Worm (Caenorhabditis elegans) whole organism, young adult: ENCODE results near the gene clec-182.
A peak's percentile ranks its signal among the peaks of the same experiment; 100 is the strongest.

Experiments used
- B0035.1 ChIP-seq: sonication (generic microtip); optimal IDR thresholded peaks from 2 replicates; lab custom pipeline; 2016; ENCODE audit warnings: missing genetic modification characterization, mild to moderate bottlenecking, missing compliant biosample characterization, missing genotype, missing genetic modification reagents
- F22D6.2 ChIP-seq: sonication (generic microtip); optimal IDR thresholded peaks from 2 replicates; lab custom pipeline; 2016; ENCODE audit warnings: mild to moderate bottlenecking, missing genetic modification characterization, missing compliant biosample characterization
- F33H1.4 ChIP-seq: fragments of 200-800 bp; sonication (Bioruptor generic); IDR thresholded peaks from 2 replicates; pipeline ENCODE4 v1.3.6; 2022; ENCODE audit warnings: missing genetic modification reagents, missing genetic modification characterization, missing compliant biosample characterization
- F52B5.7 ChIP-seq: sonication (generic microtip); optimal IDR thresholded peaks from 2 replicates; lab custom pipeline; 2016; ENCODE audit warnings: mild to moderate bottlenecking, missing genetic modification characterization, missing compliant biosample characterization
- K12H6.12 ChIP-seq: fragments of 200-800 bp; sonication (Bioruptor generic); optimal IDR thresholded peaks from 2 replicates; lab custom pipeline; 2018; ENCODE audit warnings: mild to moderate bottlenecking, missing genetic modification characterization, missing compliant biosample characterization
- T07F8.4 ChIP-seq: sonication (generic microtip); optimal IDR thresholded peaks from 2 replicates; lab custom pipeline; 2016; ENCODE audit warnings: mild to moderate bottlenecking, missing genetic modification characterization, moderate library complexity, missing compliant biosample characterization
- Y56A3A.18 ChIP-seq: fragments of 200-800 bp; sonication (Bioruptor generic); IDR thresholded peaks from 2 replicates; pipeline ENCODE4 v1.3.6; 2022; ENCODE audit warnings: missing genetic modification reagents, missing genetic modification characterization, missing compliant biosample characterization
- Y67H2A.10 ChIP-seq: fragments of 200-800 bp; sonication (Bioruptor generic); conservative IDR thresholded peaks from 2 replicates; pipeline ENCODE4 v1.3.6; 2022; ENCODE audit warnings: missing genetic modification reagents, missing genetic modification characterization, missing compliant biosample characterization
- Y79H2A.3 ChIP-seq: fragments of 200-800 bp; sonication (Bioruptor generic); conservative IDR thresholded peaks from 2 replicates; pipeline ENCODE4 v1.3.6; 2022; ENCODE audit warnings: missing genetic modification reagents, missing genetic modification characterization, missing compliant biosample characterization
- ama-1 ChIP-seq, 3 experiments: fragments of 150-350 bp in 1 of 3; sonication (generic microtip) in 2 of 3; optimal IDR thresholded peaks; 2 replicates each; lab custom pipeline; 2014 to 2018; ENCODE audit warnings: missing biosample characterization in 2 of 3, missing genetic modification characterization in 2 of 3, missing genetic modification reagents in 2 of 3
- aptf-2 ChIP-seq: fragments of 200-800 bp; sonication (Bioruptor generic); conservative IDR thresholded peaks from 2 replicates; pipeline ENCODE4 v1.3.6; 2022; ENCODE audit warnings: missing genetic modification reagents, missing genetic modification characterization, missing compliant biosample characterization
- aptf-3 ChIP-seq: fragments of 200-800 bp; sonication (Bioruptor generic); IDR thresholded peaks from 2 replicates; pipeline ENCODE4 v1.3.6; 2022; ENCODE audit warnings: missing genetic modification characterization, missing compliant biosample characterization
- atf-7 ChIP-seq: sonication (generic microtip); optimal IDR thresholded peaks from 2 replicates; lab custom pipeline; 2017; ENCODE audit warnings: mild to moderate bottlenecking, missing genetic modification characterization, missing compliant biosample characterization
- attf-5 ChIP-seq: fragments of 200-800 bp; sonication (Bioruptor generic); optimal IDR thresholded peaks from 2 replicates; lab custom pipeline; 2018; ENCODE audit warnings: mild to moderate bottlenecking, missing genetic modification characterization, missing compliant biosample characterization
- bed-1 ChIP-seq: fragments of 200-800 bp; sonication (Bioruptor generic); IDR thresholded peaks from 2 replicates; pipeline ENCODE4 v1.3.6; 2022; ENCODE audit warnings: missing genetic modification reagents, missing genetic modification characterization, missing compliant biosample characterization
- cebp-1 ChIP-seq, 2 experiments: fragments of 200-800 bp in 1 of 2; sonication (Bioruptor generic) in 1 of 2; sonication (generic microtip) in 1 of 2; IDR thresholded peaks in 1 of 2; optimal IDR thresholded peaks in 1 of 2; 2 replicates each; pipeline versions ENCODE4 v1.3.6 to Lab custom; 2017 to 2022; ENCODE audit warnings: missing compliant biosample characterization in 2 of 2, missing genetic modification characterization in 2 of 2, mild to moderate bottlenecking in 1 of 2, missing genetic modification reagents in 1 of 2, moderate library complexity in 1 of 2
- ceh-40 ChIP-seq: fragments of 200-800 bp; sonication (Bioruptor generic); IDR thresholded peaks from 2 replicates; pipeline ENCODE4 v1.3.6; 2022; ENCODE audit warnings: missing genetic modification characterization, missing compliant biosample characterization
- ceh-91 ChIP-seq: fragments of 200-800 bp; sonication (Bioruptor generic); IDR thresholded peaks from 2 replicates; pipeline ENCODE4 v1.3.6; 2022; ENCODE audit warnings: missing genetic modification reagents, missing genetic modification characterization, missing compliant biosample characterization
- dox-1 ChIP-seq: fragments of 200-800 bp; sonication (Bioruptor generic); IDR thresholded peaks from 2 replicates; pipeline ENCODE4 v1.3.6; 2022; ENCODE audit warnings: missing genetic modification reagents, missing genetic modification characterization, missing compliant biosample characterization
- egl-18 ChIP-seq: fragments of 200-800 bp; sonication (Bioruptor generic); IDR thresholded peaks from 2 replicates; pipeline ENCODE4 v1.3.6; 2022; ENCODE audit warnings: missing genetic modification reagents, missing genetic modification characterization, missing compliant biosample characterization
- ekl-4 ChIP-seq: fragments of 200-800 bp; sonication (Bioruptor generic); IDR thresholded peaks from 2 replicates; pipeline ENCODE4 v1.3.6; 2022; ENCODE audit warnings: missing genetic modification reagents, missing genetic modification characterization, missing compliant biosample characterization
- fkh-3 ChIP-seq: sonication (generic microtip); optimal IDR thresholded peaks from 2 replicates; lab custom pipeline; 2016; ENCODE audit warnings: mild to moderate bottlenecking, missing genetic modification characterization, missing compliant biosample characterization
- let-526 ChIP-seq: fragments of 200-800 bp; sonication (Bioruptor generic); IDR thresholded peaks from 2 replicates; pipeline ENCODE4 v1.3.6; 2022; ENCODE audit warnings: missing genetic modification reagents, missing genetic modification characterization, missing compliant biosample characterization
- mcd-1 ChIP-seq: fragments of 200-800 bp; sonication (Bioruptor generic); IDR thresholded peaks from 2 replicates; pipeline ENCODE4 v1.3.6; 2022; ENCODE audit warnings: missing genetic modification reagents, missing genetic modification characterization, missing compliant biosample characterization
- mes-4 ChIP-seq: sonication (generic microtip); optimal IDR thresholded peaks from 2 replicates; lab custom pipeline; 2016; ENCODE audit warnings: missing genotype, missing genetic modification characterization, missing compliant biosample characterization
- mxl-1 ChIP-seq: sonication (generic microtip); optimal IDR thresholded peaks from 2 replicates; lab custom pipeline; 2016; ENCODE audit warnings: missing genetic modification characterization, missing compliant biosample characterization
- nfya-1 ChIP-seq: sonication (generic microtip); optimal IDR thresholded peaks from 2 replicates; lab custom pipeline; 2017; ENCODE audit warnings: antibody characterized with exemption, missing compliant biosample characterization, missing genetic modification characterization, borderline replicate concordance; ENCODE audit not compliant: insufficient read depth
- nfyb-1 ChIP-seq: fragments of 200-800 bp; sonication (Bioruptor generic); IDR thresholded peaks from 2 replicates; pipeline ENCODE4 v1.3.6; 2022; ENCODE audit warnings: missing genetic modification reagents, missing genetic modification characterization, missing compliant biosample characterization
- nhr-80 ChIP-seq: sonication (generic microtip); optimal IDR thresholded peaks from 2 replicates; lab custom pipeline; 2016; ENCODE audit warnings: missing genetic modification characterization, missing compliant biosample characterization
- pha-4 ChIP-seq: fragments of 150-350 bp; sonication (generic microtip); optimal IDR thresholded peaks from 2 replicates; lab custom pipeline; 2014; ENCODE audit warnings: missing biosample characterization, missing genetic modification reagents, missing genetic modification characterization
- rcor-1 ChIP-seq: fragments of 200-800 bp; sonication (Bioruptor generic); IDR thresholded peaks from 2 replicates; pipeline ENCODE4 v1.3.6; 2022; ENCODE audit warnings: missing genetic modification reagents, missing genetic modification characterization, missing compliant biosample characterization
- repo-1 ChIP-seq: sonication (generic microtip); optimal IDR thresholded peaks from 2 replicates; lab custom pipeline; 2017; ENCODE audit warnings: mild to moderate bottlenecking, missing genetic modification characterization, missing compliant biosample characterization
- snpc-1.3 ChIP-seq: sonication (generic microtip); optimal IDR thresholded peaks from 2 replicates; lab custom pipeline; 2017; ENCODE audit warnings: missing genetic modification characterization, mild to moderate bottlenecking, missing compliant biosample characterization, antibody characterized with exemption, moderate library complexity, missing genotype, missing genetic modification reagents; ENCODE audit not compliant: insufficient read depth
- somi-1 ChIP-seq: fragments of 200-800 bp; sonication (Bioruptor generic); optimal IDR thresholded peaks from 2 replicates; lab custom pipeline; 2018; ENCODE audit warnings: mild to moderate bottlenecking, missing genetic modification characterization, missing compliant biosample characterization
- tbp1 ChIP-seq: fragments of 200-800 bp; sonication (Bioruptor generic); optimal IDR thresholded peaks from 2 replicates; lab custom pipeline; 2018; ENCODE audit warnings: mild to moderate bottlenecking, missing genetic modification characterization, missing compliant biosample characterization
- tbx-9 ChIP-seq: sonication (generic microtip); optimal IDR thresholded peaks from 2 replicates; lab custom pipeline; 2016; ENCODE audit warnings: borderline replicate concordance, missing genetic modification characterization, inconsistent platforms, missing compliant biosample characterization
- tlf-1 ChIP-seq: fragments of 200-800 bp; sonication (Bioruptor generic); optimal IDR thresholded peaks from 2 replicates; lab custom pipeline; 2018; ENCODE audit warnings: mild to moderate bottlenecking, missing genetic modification characterization, missing compliant biosample characterization
- zim-3 ChIP-seq: sonication (generic microtip); optimal IDR thresholded peaks from 2 replicates; lab custom pipeline; 2017; ENCODE audit warnings: mild to moderate bottlenecking, missing genetic modification characterization, moderate library complexity, missing compliant biosample characterization
- ztf-22 ChIP-seq: fragments of 200-800 bp; sonication (Bioruptor generic); optimal IDR thresholded peaks from 2 replicates; lab custom pipeline; 2018; ENCODE audit warnings: mild to moderate bottlenecking, missing genetic modification characterization, moderate library complexity, missing compliant biosample characterization
- ztf-26 ChIP-seq: sonication (generic microtip); optimal IDR thresholded peaks from 2 replicates; lab custom pipeline; 2017; ENCODE audit warnings: missing genetic modification characterization, missing compliant biosample characterization

The clec-182 gene

DNA sequence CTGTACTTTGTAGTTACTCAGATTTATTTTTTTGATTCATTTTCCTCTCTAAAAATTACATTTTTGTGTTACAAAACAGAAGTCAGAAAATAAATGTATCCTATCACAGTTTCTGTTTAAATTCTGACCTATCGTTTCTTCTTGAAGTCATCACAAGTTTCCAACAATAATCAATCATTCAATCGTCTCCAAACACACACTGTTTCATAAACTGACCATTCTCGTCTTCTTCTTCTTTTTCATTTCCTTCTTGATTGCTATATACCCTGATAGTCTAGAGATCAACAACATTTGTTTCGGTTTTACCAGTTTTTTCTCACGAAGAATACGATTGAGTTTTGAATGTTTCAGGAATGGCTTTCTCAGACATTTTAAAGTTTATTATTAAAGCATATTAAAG is 17.0 kb upstream of the clec-182 start:
- TF ChIP-seq F52B5.7, result no peak
- no peak for TF ChIP-seq mcd-1 (GFP tag; lab: Robert Waterston, UW)
- TF ChIP-seq ama-1 (optimal IDR thresholded peaks at IDR 0.05; lab: Kevin White, UChicago), result no peak
- TF ChIP-seq ama-1 (GFP tag; optimal IDR thresholded peaks at IDR 0.05; lab: Kevin White, UChicago), result no peak
- no peak for TF ChIP-seq ztf-26 (tag; lab: Kevin White, UChicago)
- TF ChIP-seq ceh-91, result no peak
- TF ChIP-seq cebp-1 (GFP tag; IDR thresholded peaks at IDR 0.05; lab: Robert Waterston, UW), result no peak
- no peak for TF ChIP-seq cebp-1 (tag; optimal IDR thresholded peaks at IDR 0.05; lab: Kevin White, UChicago)
- no peak for TF ChIP-seq somi-1

- TF ChIP-seq nfya-1 (tag; lab: Kevin White, UChicago) (no peak), mes-4 (tag; lab: Kevin White, UChicago) (no peak)
Observed at ce11 chrIV:8813614-8814013, 15.5 kb upstream of the clec-182 start, which contains the start of gene exc-5. Gene exc-5 (minus strand): TSS chrIV:8813670.

DNA sequence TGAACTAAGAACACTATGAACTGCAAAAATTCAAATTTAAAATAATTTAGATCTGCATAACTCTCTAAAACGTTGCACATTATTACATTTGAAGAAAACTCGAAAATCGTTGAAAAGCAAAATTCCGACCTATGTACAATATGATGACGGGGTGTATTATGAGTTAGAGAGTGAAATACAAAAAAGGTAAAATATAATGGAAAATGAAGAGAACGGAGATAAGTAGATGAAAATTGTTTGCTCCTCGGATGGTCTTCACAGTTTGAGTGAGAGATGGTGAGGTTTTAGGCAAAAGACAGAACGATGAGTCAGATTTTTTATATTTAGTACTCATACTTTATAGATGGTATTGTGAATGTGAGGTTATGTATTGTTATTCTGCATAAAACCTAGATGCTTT is 9.2 kb upstream of the clec-182 start:
- no peak for TF ChIP-seq aptf-3 (GFP tag; lab: Robert Waterston, UW)
- TF ChIP-seq tbp1 (GFP tag; lab: Kevin White, UChicago), result no peak
- TF ChIP-seq pha-4 (tag; lab: Kevin White, UChicago), result no peak
- TF ChIP-seq nfyb-1 (GFP tag; lab: Robert Waterston, UW), result no peak
- no peak for TF ChIP-seq F33H1.4
- TF ChIP-seq zim-3, result no peak
- TF ChIP-seq Y79H2A.3 (GFP tag; lab: Robert Waterston, UW), result no peak
- peak; percentile 35 for TF ChIP-seq nhr-80 (tag; lab: Kevin White, UChicago)
- TF ChIP-seq ztf-22 (GFP tag; lab: Kevin White, UChicago), result no peak

DNA sequence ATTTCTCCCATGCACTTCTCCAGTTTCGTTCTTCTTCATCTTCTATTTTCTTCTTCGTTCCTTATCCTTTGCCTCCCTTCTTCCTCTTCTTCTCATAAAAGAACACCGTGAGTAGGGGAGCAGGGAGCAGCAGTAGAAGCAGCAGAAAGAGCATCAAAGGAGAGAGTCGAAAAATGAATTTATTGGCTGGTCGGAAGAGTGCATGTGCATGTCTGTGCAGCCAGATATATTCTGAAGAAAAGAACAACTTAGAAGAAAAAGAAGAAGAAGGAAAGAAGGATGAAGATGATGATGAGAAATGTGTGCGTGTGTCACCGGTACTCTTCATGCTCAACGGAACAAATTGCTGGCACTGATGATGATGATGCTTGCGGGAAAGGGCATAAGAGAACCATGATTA is 1.9 kb downstream of the clec-182 start:
- TF ChIP-seq K12H6.12 (tag; lab: Kevin White, UChicago) (peak; percentile 16), ceh-40 (GFP tag; lab: Robert Waterston, UW) (no peak)

- TF ChIP-seq atf-7 (peak; percentile 92), snpc-1.3 (tag; lab: Kevin White, UChicago) (no peak), mxl-1 (tag; lab: Kevin White, UChicago) (no peak), Y67H2A.10 (no peak), egl-18 (0 out of 2 replicates have a peak, but pooled peaks have one; percentile 4), rcor-1 (GFP tag; lab: Robert Waterston, UW) (peak; percentile 22; the same call in 1 of the 2 replicates), B0035.1 (tag; lab: Kevin White, UChicago) (peak; percentile 60), K12H6.12 (tag; lab: Kevin White, UChicago) (peak; percentile 95), Y56A3A.18 (GFP tag; lab: Robert Waterston, UW) (peak; percentile 73; the same call in 1 of the 2 replicates), repo-1 (tag; lab: Kevin White, UChicago) (peak; percentile 83), let-526 (GFP tag; lab: Robert Waterston, UW) (0 out of 2 replicates have a peak, but pooled peaks have one; percentile 57), T07F8.4 (tag; lab: Kevin White, UChicago) (no peak), Y79H2A.3 (GFP tag; lab: Robert Waterston, UW) (no peak), tbx-9 (tag; lab: Kevin White, UChicago) (no peak), aptf-2 (no peak), F22D6.2 (tag; lab: Kevin White, UChicago) (peak; percentile 58), ekl-4 (GFP tag; lab: Robert Waterston, UW) (peak; percentile 22; the same call in 1 of the 2 replicates), dox-1 (peak; percentile 94), ztf-22 (GFP tag; lab: Kevin White, UChicago) (peak; percentile 92), bed-1 (GFP tag; lab: Robert Waterston, UW) (no peak), F52B5.7 (peak; percentile 61), tlf-1 (GFP tag; lab: Kevin White, UChicago) (peak; percentile 52), attf-5 (GFP tag; lab: Kevin White, UChicago) (peak; percentile 94), fkh-3 (tag; lab: Kevin White, UChicago) (no peak)
Observed at ce11 chrIV:8794895-8795665, 3.1 kb downstream of the clec-182 start.
